Worm (Caenorhabditis elegans) whole organism, midembryonic: ENCODE data around the gene ugt-53.

Experiments used
- T22C8.4 ChIP-seq: fragments of 200-800 bp; sonication (Bioruptor generic); IDR thresholded peaks from 2 replicates; pipeline ENCODE4 v1.3.6; 2022; ENCODE audit warnings: missing genetic modification characterization, missing compliant biosample characterization
- ref-1 ChIP-seq: fragments of 200-800 bp; sonication (Bioruptor generic); conservative IDR thresholded peaks from 2 replicates; pipeline ENCODE4 v1.3.6; 2022; ENCODE audit warnings: missing genetic modification reagents, missing genetic modification characterization, missing compliant biosample characterization

ce11 chrV:2825978-2826377 is 23.2 kb upstream of the ugt-53 start:
- no peak for TF ChIP-seq T22C8.4
- no peak for TF ChIP-seq ref-1 (GFP tag; lab: Robert Waterston, UW)
